ENCODE assay signal across 1 fruit fly cellular context in the genomic region with DNA sequence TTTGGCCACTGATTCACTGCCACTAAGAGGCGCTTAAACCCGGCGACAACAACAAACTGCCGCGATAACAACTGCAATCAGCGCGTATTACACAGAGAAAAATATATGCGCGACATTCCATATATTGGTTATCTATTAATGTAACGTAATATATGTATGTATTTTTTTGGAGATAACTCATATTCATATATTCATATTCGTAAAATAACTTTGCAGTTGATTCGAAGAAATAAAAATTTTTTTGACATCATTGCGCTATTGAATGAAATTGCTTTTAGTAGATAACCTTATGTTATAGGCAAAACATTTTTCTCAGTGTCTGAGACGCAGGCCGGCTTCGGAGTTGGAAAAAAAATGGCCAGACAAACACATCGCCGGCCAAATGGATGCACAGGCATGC.
TF ChIP-seq lines count a peak whose summit lies in the region.

No protein-coding gene starts in this region.

TF ChIP-seq in whole organism, embryonic, 481 proteins besides CTCF, POLR2A, EP300 and RAD21 (continued from another document):
- TF ChIP-seq caup (GFP tag; optimal IDR thresholded peaks at IDR 0.05; lab: Kevin White, UChicago; ENCODE audit: severe bottlenecking) (no peak), CG15011 (GFP tag; optimal IDR thresholded peaks at IDR 0.05; lab: Kevin White, UChicago) (no peak), HLH3B (GFP tag; IDR thresholded peaks at IDR 0.05; lab: Robert Waterston, UW) (0 out of 2 replicates have a peak, but pooled peaks have one; percentile 29), Drgx (GFP tag; IDR thresholded peaks at IDR 0.05; lab: Robert Waterston, UW) (peak; percentile 65), CG17361 (GFP tag; IDR thresholded peaks at IDR 0.05; lab: Robert Waterston, UW) (peak; percentile 34; the same call in 1 of the 3 replicates), tap (tag; optimal IDR thresholded peaks at IDR 0.05; lab: Kevin White, UChicago) (peak; percentile 24), Fer1 (GFP tag; optimal IDR thresholded peaks at IDR 0.05; lab: Kevin White, UChicago) (peak; percentile 14), seq (GFP tag; IDR thresholded peaks at IDR 0.05; lab: Robert Waterston, UW) (peak; percentile 30; the same call in 1 of the 2 replicates), CG31388 (GFP tag; optimal IDR thresholded peaks at IDR 0.05; lab: Kevin White, UChicago) (no peak), kah (GFP tag; optimal IDR thresholded peaks at IDR 0.05; lab: Kevin White, UChicago) (no peak), Side (GFP tag; optimal IDR thresholded peaks at IDR 0.05; lab: Kevin White, UChicago) (no peak), esg (GFP tag; conservative IDR thresholded peaks at IDR 0.05; lab: Robert Waterston, UW) (0 out of 2 replicates have a peak, but pooled peaks have one; percentile 15)
